Fruit fly (Drosophila melanogaster) whole organism, embryonic: ENCODE data around the gene MtnE.

Source experiments
- CG12942 ChIP-seq: fragments of 200-800 bp; sonication (Bioruptor generic); optimal IDR thresholded peaks from 3 replicates; lab custom pipeline; 2016; ENCODE audit warnings: missing biosample characterization, missing genetic modification characterization
- CG15479 ChIP-seq: fragments of 200-800 bp; sonication (Bioruptor generic); optimal IDR thresholded peaks from 3 replicates; lab custom pipeline; 2019; ENCODE audit warnings: missing biosample characterization, mild to moderate bottlenecking, missing genetic modification characterization, moderate library complexity
- CG2199 ChIP-seq: fragments of 200-800 bp; sonication (Bioruptor generic); IDR thresholded peaks from 3 replicates; pipeline ENCODE4 v1.3.6; 2022; ENCODE audit warnings: missing biosample characterization, missing genetic modification characterization
- CG30403 ChIP-seq: fragments of 200-800 bp; sonication (Bioruptor generic); optimal IDR thresholded peaks from 3 replicates; lab custom pipeline; 2016; ENCODE audit warnings: missing biosample characterization, missing genetic modification characterization
- CG3726 ChIP-seq: fragments of 200-800 bp; sonication (Bioruptor generic); IDR thresholded peaks from 3 replicates; pipeline ENCODE4, ENCODE4 v1.3.6; 2022; ENCODE audit warnings: missing biosample characterization, missing genetic modification characterization
- CG4617 ChIP-seq: fragments of 200-800 bp; sonication (Bioruptor generic); optimal IDR thresholded peaks from 3 replicates; lab custom pipeline; 2016; ENCODE audit warnings: missing biosample characterization, missing genetic modification characterization, borderline replicate concordance
- CG4707 ChIP-seq: fragments of 200-800 bp; sonication (Bioruptor generic); optimal IDR thresholded peaks from 2 replicates; lab custom pipeline; 2018; ENCODE audit warnings: missing biosample characterization, mild to moderate bottlenecking, missing genetic modification characterization, moderate library complexity
- CG4730 ChIP-seq: fragments of 200-800 bp; sonication (Bioruptor generic); IDR thresholded peaks from 2 replicates; pipeline ENCODE4 v1.3.6; 2022; ENCODE audit warnings: missing biosample characterization, missing genetic modification characterization
- CG8290 ChIP-seq, 3 experiments: fragments of 200-800 bp; sonication (Bioruptor generic); optimal IDR thresholded peaks; 2 replicates each; lab custom pipeline; 2016 to 2019; ENCODE audit warnings: missing biosample characterization in 3 of 3, missing genetic modification characterization in 3 of 3, mild to moderate bottlenecking in 2 of 3, moderate library complexity in 1 of 3
- CG9215 ChIP-seq: fragments of 200-800 bp; sonication (Bioruptor generic); IDR thresholded peaks from 2 replicates; pipeline ENCODE4 v1.3.6; 2022; ENCODE audit warnings: missing biosample characterization, missing genetic modification characterization
- D ChIP-seq, 2 experiments: fragments of 200-800 bp in 1 of 2; fragments of >200 bp in 1 of 2; sonication (Bioruptor generic) in 1 of 2; optimal IDR thresholded peaks; 2 replicates in 1 of 2; 3 replicates in 1 of 2; lab custom pipeline; 2017; ENCODE audit warnings: mild to moderate bottlenecking in 1 of 2, missing biosample characterization in 1 of 2, missing genetic modification characterization in 1 of 2, missing genetic modification reagents in 1 of 2
- Ets65A ChIP-seq: fragments of 200-800 bp; sonication (Bioruptor generic); peaks from one replicate; lab custom pipeline; 2016; ENCODE audit warnings: missing biosample characterization, missing genetic modification characterization
- HLH54F ChIP-seq: fragments of 200-800 bp; sonication (Bioruptor generic); optimal IDR thresholded peaks from 3 replicates; lab custom pipeline; 2016; ENCODE audit warnings: missing biosample characterization, missing genetic modification characterization
- Hey ChIP-seq: fragments of 200-800 bp; sonication (Bioruptor generic); optimal IDR thresholded peaks from 3 replicates; lab custom pipeline; 2018; ENCODE audit warnings: missing biosample characterization, mild to moderate bottlenecking, missing genetic modification characterization
- Lpt ChIP-seq: fragments of >200 bp; optimal IDR thresholded peaks from 2 replicates; lab custom pipeline; 2018; ENCODE audit warnings: missing biosample characterization, missing genetic modification characterization
- MTF-1 ChIP-seq: fragments of 200-800 bp; sonication (Bioruptor generic); optimal IDR thresholded peaks from 2 replicates; lab custom pipeline; 2018; ENCODE audit warnings: missing biosample characterization, mild to moderate bottlenecking, missing genetic modification characterization, borderline replicate concordance
- Med ChIP-seq: fragments of 200-800 bp; sonication (Bioruptor generic); peaks from one replicate; lab custom pipeline; 2016; ENCODE audit warnings: missing biosample characterization, missing genetic modification characterization, mild to moderate bottlenecking, inconsistent platforms, moderate library complexity
- Stat92E ChIP-seq, 3 experiments: fragments of >200 bp in 2 of 3; fragments of 200-800 bp in 1 of 3; sonication (Bioruptor generic) in 1 of 3; optimal IDR thresholded peaks; 2 replicates each; lab custom pipeline; 2017 to 2019; ENCODE audit warnings: missing biosample characterization in 3 of 3, missing genetic modification characterization in 3 of 3, mild to moderate bottlenecking in 1 of 3, moderate library complexity in 1 of 3
- Xbp1 ChIP-seq: fragments of 200-800 bp; sonication (Bioruptor generic); optimal IDR thresholded peaks from 3 replicates; lab custom pipeline; 2016; ENCODE audit warnings: missing biosample characterization, mild to moderate bottlenecking, missing genetic modification characterization
- bbx ChIP-seq: fragments of 200-800 bp; sonication (Bioruptor generic); IDR thresholded peaks from 2 replicates; pipeline ENCODE4 v1.3.6; 2022; ENCODE audit warnings: missing biosample characterization, missing genetic modification characterization; ENCODE audit not compliant: partially characterized antibody
- cad ChIP-seq: fragments of >200 bp; optimal IDR thresholded peaks from 2 replicates; lab custom pipeline; 2017; ENCODE audit warnings: missing biosample characterization, missing genetic modification characterization
- caup ChIP-seq: fragments of 200-800 bp; sonication (Bioruptor generic); optimal IDR thresholded peaks from 3 replicates; lab custom pipeline; 2017; ENCODE audit warnings: missing biosample characterization, mild to moderate bottlenecking, missing genetic modification characterization, moderate library complexity; ENCODE audit not compliant: severe bottlenecking
- cg ChIP-seq: fragments of 200-800 bp; sonication (Bioruptor generic); optimal IDR thresholded peaks from 3 replicates; lab custom pipeline; 2019; ENCODE audit warnings: missing biosample characterization, mild to moderate bottlenecking, missing genetic modification characterization, moderate library complexity
- crol ChIP-seq: fragments of 200-800 bp; sonication (Bioruptor generic); IDR thresholded peaks from 2 replicates; pipeline ENCODE4 v1.3.6; 2022; ENCODE audit warnings: missing biosample characterization, missing genetic modification characterization
- dan ChIP-seq: fragments of 200-800 bp; sonication (Bioruptor generic); IDR thresholded peaks from 2 replicates; pipeline ENCODE4 v1.3.6; 2022; ENCODE audit warnings: missing biosample characterization, missing genetic modification characterization
- dmrt99B ChIP-seq: fragments of 200-800 bp; sonication (Bioruptor generic); optimal IDR thresholded peaks from 2 replicates; lab custom pipeline; 2018; ENCODE audit warnings: missing biosample characterization, mild to moderate bottlenecking, missing genetic modification characterization, moderate library complexity
- ems ChIP-seq: fragments of 200-800 bp; sonication (Bioruptor generic); optimal IDR thresholded peaks from 3 replicates; lab custom pipeline; 2016; ENCODE audit warnings: missing biosample characterization, missing genetic modification characterization
- esg ChIP-seq: fragments of 200-800 bp; sonication (Bioruptor generic); conservative IDR thresholded peaks from 2 replicates; pipeline ENCODE4 v1.3.6; 2022; ENCODE audit warnings: missing biosample characterization, missing genetic modification characterization
- fd3F ChIP-seq: fragments of 200-800 bp; sonication (Bioruptor generic); optimal IDR thresholded peaks from 2 replicates; lab custom pipeline; 2018; ENCODE audit warnings: missing biosample characterization, mild to moderate bottlenecking, missing genetic modification characterization, moderate library complexity
- gcm ChIP-seq: fragments of 200-800 bp; sonication (Bioruptor generic); optimal IDR thresholded peaks from 2 replicates; lab custom pipeline; 2019; ENCODE audit warnings: missing biosample characterization, mild to moderate bottlenecking, missing genetic modification characterization, moderate library complexity
- grn ChIP-seq: fragments of 200-800 bp; sonication (Bioruptor generic); optimal IDR thresholded peaks from 3 replicates; lab custom pipeline; 2017; ENCODE audit warnings: missing biosample characterization, missing genetic modification characterization
- gt ChIP-seq: fragments of 200-800 bp; sonication (Bioruptor generic); IDR thresholded peaks from 2 replicates; pipeline ENCODE4 v1.3.6; 2022; ENCODE audit warnings: missing biosample characterization, missing genetic modification characterization
- hkb ChIP-seq, 2 experiments: fragments of 200-800 bp in 1 of 2; fragments of >200 bp in 1 of 2; sonication (Bioruptor generic) in 1 of 2; IDR thresholded peaks in 1 of 2; optimal IDR thresholded peaks in 1 of 2; 2 replicates each; pipeline versions ENCODE4 v1.3.6 to Lab custom; 2017 to 2022; ENCODE audit warnings: missing biosample characterization in 1 of 2, missing genetic modification characterization in 1 of 2
- insv ChIP-seq, 2 experiments: fragments of 200-800 bp; sonication (Bioruptor generic); optimal IDR thresholded peaks; 3 replicates each; lab custom pipeline; 2016 to 2018; ENCODE audit warnings: missing biosample characterization in 2 of 2, missing genetic modification characterization in 2 of 2
- kni ChIP-seq: fragments of 200-800 bp; sonication (Bioruptor generic); optimal IDR thresholded peaks from 3 replicates; lab custom pipeline; 2017; ENCODE audit warnings: mild to moderate bottlenecking, missing biosample characterization, missing genetic modification reagents, missing genetic modification characterization
- knrl ChIP-seq: fragments of 200-800 bp; sonication (Bioruptor generic); IDR thresholded peaks from 3 replicates; pipeline ENCODE4 v1.3.6; 2022; ENCODE audit warnings: missing biosample characterization, missing genetic modification characterization; ENCODE audit not compliant: partially characterized antibody
- luna ChIP-seq: fragments of 200-800 bp; sonication (Bioruptor generic); optimal IDR thresholded peaks from 2 replicates; lab custom pipeline; 2016; ENCODE audit warnings: missing biosample characterization, missing genetic modification characterization
- mam ChIP-seq: fragments of 200-800 bp; sonication (Bioruptor generic); optimal IDR thresholded peaks from 3 replicates; lab custom pipeline; 2016; ENCODE audit warnings: missing biosample characterization, missing genetic modification characterization
- onecut ChIP-seq: fragments of 200-800 bp; sonication (Bioruptor generic); IDR thresholded peaks from 2 replicates; pipeline ENCODE4 v1.3.6; 2022; ENCODE audit warnings: missing biosample characterization, missing genetic modification characterization
- pros ChIP-seq: fragments of 200-800 bp; sonication (Bioruptor generic); optimal IDR thresholded peaks from 3 replicates; lab custom pipeline; 2019; ENCODE audit warnings: missing biosample characterization, mild to moderate bottlenecking, missing genetic modification characterization, moderate library complexity
- ranshi ChIP-seq: fragments of 200-800 bp; sonication (Bioruptor generic); IDR thresholded peaks from 2 replicates; pipeline ENCODE4 v1.3.6; 2022; ENCODE audit warnings: missing biosample characterization, missing genetic modification characterization
- tll ChIP-seq, 2 experiments: fragments of 200-800 bp in 1 of 2; fragments of >200 bp in 1 of 2; sonication (Bioruptor generic) in 1 of 2; optimal IDR thresholded peaks; 2 replicates each; lab custom pipeline; 2017 to 2019; ENCODE audit warnings: missing biosample characterization in 2 of 2, missing genetic modification characterization in 2 of 2, mild to moderate bottlenecking in 1 of 2, moderate library complexity in 1 of 2
- vfl ChIP-seq: fragments of 200-800 bp; sonication (Bioruptor generic); optimal IDR thresholded peaks from 2 replicates; lab custom pipeline; 2016; ENCODE audit warnings: missing biosample characterization, missing genetic modification characterization
- zfh1 ChIP-seq: fragments of 200-800 bp; sonication (Bioruptor generic); IDR thresholded peaks from 3 replicates; pipeline ENCODE4 v1.3.6; 2022; ENCODE audit warnings: missing biosample characterization, missing genetic modification characterization

The MtnE gene

dm6 chr3R:20543719-20544118 is 9.2 kb upstream of the MtnE start:
- TF ChIP-seq Xbp1 (GFP tag; lab: Kevin White, UChicago): no peak
- TF ChIP-seq ems (GFP tag; lab: Kevin White, UChicago): no peak
- no peak for TF ChIP-seq dan
- no peak for TF ChIP-seq gcm
- no peak for TF ChIP-seq CG9215 (GFP tag; lab: Robert Waterston, UW)
- TF ChIP-seq cg (GFP tag; lab: Kevin White, UChicago): no peak
- no peak for TF ChIP-seq esg (GFP tag; lab: Robert Waterston, UW)
- peak in 1 of 2 experiments; percentile 66 for TF ChIP-seq insv (GFP tag; optimal IDR thresholded peaks at IDR 0.05; lab: Kevin White, UChicago)
- peak; percentile 28 for TF ChIP-seq grn (GFP tag; lab: Kevin White, UChicago)

DNA sequence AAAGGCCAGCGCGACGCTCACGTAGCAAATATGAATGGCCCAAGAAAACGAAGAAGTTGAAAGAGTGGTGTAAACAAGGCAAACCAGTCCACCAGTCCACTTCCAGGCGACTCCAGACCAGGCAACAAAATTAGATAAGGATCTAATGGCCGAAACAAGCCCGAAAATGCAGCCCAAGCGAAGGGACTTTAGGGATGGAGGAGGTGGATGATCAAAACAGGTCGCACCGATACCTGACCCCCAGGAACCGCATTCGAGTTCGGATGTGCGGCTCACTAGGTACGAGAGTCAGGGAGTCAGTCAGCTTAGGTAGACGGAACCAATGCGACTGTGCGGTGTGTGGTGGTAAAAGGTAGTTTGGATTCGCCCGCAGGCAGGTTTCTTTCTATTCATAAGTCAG is 8.7 kb upstream of the MtnE start:
- no peak for TF ChIP-seq CG12942 (GFP tag; lab: Kevin White, UChicago)
- TF ChIP-seq tll (GFP tag; optimal IDR thresholded peaks at IDR 0.05; lab: Kevin White, UChicago): peak in 1 of 2 experiments; percentile 99
- TF ChIP-seq MTF-1 (GFP tag; lab: Kevin White, UChicago): no peak
- 0 out of 2 replicates have a peak, but pooled peaks have one; percentile 29 for TF ChIP-seq crol (GFP tag; lab: Robert Waterston, UW)
- TF ChIP-seq vfl (GFP tag; lab: Kevin White, UChicago): peak; percentile 26
- peak; percentile 28 for TF ChIP-seq Ets65A (GFP tag; lab: Kevin White, UChicago)
- TF ChIP-seq Lpt (GFP tag; lab: Kevin White, UChicago): peak; percentile 23
- TF ChIP-seq D (optimal IDR thresholded peaks at IDR 0.05; lab: Kevin White, UChicago): peak; percentile 25
- TF ChIP-seq D (GFP tag; optimal IDR thresholded peaks at IDR 0.05; lab: Kevin White, UChicago): no peak
- TF ChIP-seq CG15479: peak; percentile 3
- TF ChIP-seq pros (GFP tag; lab: Kevin White, UChicago): peak; percentile 61
- peak; percentile 54; the same call in 1 of the 3 replicates for TF ChIP-seq CG2199 (GFP tag; lab: Robert Waterston, UW)
- peak in 1 of 3 experiments; percentile 89 for TF ChIP-seq Stat92E (GFP tag; optimal IDR thresholded peaks at IDR 0.05; lab: Kevin White, UChicago)
- peak; percentile 61 for TF ChIP-seq Med (GFP tag; lab: Kevin White, UChicago)
- no peak for TF ChIP-seq HLH54F (GFP tag; lab: Kevin White, UChicago)
- no peak for TF ChIP-seq luna (GFP tag; lab: Kevin White, UChicago)
- TF ChIP-seq cad (GFP tag; lab: Kevin White, UChicago): peak; percentile 27
- TF ChIP-seq ranshi (GFP tag; lab: Robert Waterston, UW): no peak
- TF ChIP-seq grn (GFP tag; lab: Kevin White, UChicago): peak; percentile 90
- no peak for TF ChIP-seq CG30403
- 0 out of 3 replicates have a peak, but pooled peaks have one; percentile 6 for TF ChIP-seq zfh1 (GFP tag; lab: Robert Waterston, UW)
- peak; percentile 94 for TF ChIP-seq kni (GFP tag; lab: Kevin White, UChicago)

dm6 chr3R:20542283-20543144 is 8.0 kb upstream of the MtnE start:
- TF ChIP-seq Hey (tag; lab: Kevin White, UChicago) (no peak), CG4730 (GFP tag; lab: Robert Waterston, UW) (no peak), onecut (GFP tag; lab: Robert Waterston, UW) (peak; percentile 32; the same call in 1 of the 2 replicates), bbx (GFP tag; lab: Robert Waterston, UW) (no peak), hkb (optimal IDR thresholded peaks at IDR 0.05; lab: Kevin White, UChicago) (no peak), hkb (GFP tag; IDR thresholded peaks at IDR 0.05; lab: Robert Waterston, UW) (peak; percentile 46; the same call in 1 of the 2 replicates), CG4707 (GFP tag; lab: Kevin White, UChicago) (peak; percentile 60), caup (GFP tag; lab: Kevin White, UChicago) (no peak), CG3726 (GFP tag; lab: Robert Waterston, UW) (no peak), CG8290 (GFP tag; optimal IDR thresholded peaks at IDR 0.05; lab: Kevin White, UChicago) (no peak), CG8290 (tag; optimal IDR thresholded peaks at IDR 0.05; lab: Kevin White, UChicago) (peak in 1 of 2 experiments; percentile 39), gcm (peak; percentile 72), mam (no peak), fd3F (GFP tag; lab: Kevin White, UChicago) (no peak), dmrt99B (tag; lab: Kevin White, UChicago) (no peak), CG4617 (GFP tag; lab: Kevin White, UChicago) (no peak), gt (GFP tag; lab: Robert Waterston, UW) (no peak), knrl (no peak), kni (GFP tag; lab: Kevin White, UChicago) (no peak)
